Fruit fly (Drosophila melanogaster): Measurements from ENCODE around the gene MnM.

- TF ChIP-seq Myc (optimal IDR thresholded peaks at IDR 0.05) (no peak), h (optimal IDR thresholded peaks at IDR 0.05) (no peak), psq (optimal IDR thresholded peaks at IDR 0.05) (no peak), insv (optimal IDR thresholded peaks at IDR 0.05) (no peak), ttk (optimal IDR thresholded peaks at IDR 0.05) (no peak), Sin3A (optimal IDR thresholded peaks at IDR 0.05) (no peak)
Observed at dm6 chr3L:3178530-3179096, at the start of gene MnM, which contains the start of gene Girdin.

Data from Kc167 (cell line).